Fruit fly (Drosophila melanogaster): Measurements from ENCODE around the gene CG16986.

dm6 chr3L:2634929-2635799, 35.0 kb downstream of the CG16986 start:
- no peak for TF ChIP-seq CG3726 (GFP tag; IDR thresholded peaks at IDR 0.05)
- peak; percentile 87 for TF ChIP-seq bcd (GFP tag; optimal IDR thresholded peaks at IDR 0.05)
- peak; percentile 73; the same call in 3 of the 4 replicates for TF ChIP-seq chinmo (GFP tag; IDR thresholded peaks at IDR 0.05; ENCODE audit: partially characterized antibody)
- peak; percentile 56 for TF ChIP-seq CG34422 (GFP tag; IDR thresholded peaks at IDR 0.05)
- peak; percentile 67 for TF ChIP-seq HLH54F (GFP tag; optimal IDR thresholded peaks at IDR 0.05)
- TF ChIP-seq cwo (GFP tag; optimal IDR thresholded peaks at IDR 0.05): peak; percentile 48
- TF ChIP-seq pan (optimal IDR thresholded peaks at IDR 0.05): no peak
- peak in 1 of 2 experiments; percentile 80 for TF ChIP-seq pan (GFP tag; optimal IDR thresholded peaks at IDR 0.05 in 1 of 2, IDR thresholded peaks at IDR 0.05 in 1 of 2)

All from whole organism, embryonic.